Worm (Caenorhabditis elegans) whole organism, late embryonic: ENCODE measurements around the gene alh-1.

Experiments used
- C08G9.2 ChIP-seq: sonication (generic microtip); optimal IDR thresholded peaks from 2 replicates; lab custom pipeline; 2016; ENCODE audit warnings: mild to moderate bottlenecking, missing genetic modification characterization, moderate library complexity, missing compliant biosample characterization
- K02D7.2 ChIP-seq: sonication (generic microtip); optimal IDR thresholded peaks from 2 replicates; lab custom pipeline; 2017; ENCODE audit warnings: mild to moderate bottlenecking, missing genetic modification characterization, missing compliant biosample characterization
- Y22D7AL.16 ChIP-seq: sonication (generic microtip); optimal IDR thresholded peaks from 2 replicates; lab custom pipeline; 2016; ENCODE audit warnings: missing genetic modification characterization, missing compliant biosample characterization
- ahr-1 ChIP-seq: sonication (generic microtip); optimal IDR thresholded peaks from 2 replicates; lab custom pipeline; 2016; ENCODE audit warnings: missing genetic modification characterization, missing compliant biosample characterization
- ceh-19 ChIP-seq: fragments of 200-800 bp; sonication (Bioruptor generic); optimal IDR thresholded peaks from 2 replicates; lab custom pipeline; 2018; ENCODE audit warnings: mild to moderate bottlenecking, missing genetic modification characterization, missing compliant biosample characterization
- ceh-2 ChIP-seq: sonication (generic microtip); optimal IDR thresholded peaks from 2 replicates; lab custom pipeline; 2016; ENCODE audit warnings: missing genotype, missing genetic modification characterization, missing compliant biosample characterization
- ceh-22 ChIP-seq: sonication (generic microtip); optimal IDR thresholded peaks from 2 replicates; lab custom pipeline; 2017; ENCODE audit warnings: missing biosample characterization, missing genetic modification characterization
- ceh-30 ChIP-seq: fragments of 150-350 bp; optimal IDR thresholded peaks from 2 replicates; lab custom pipeline; 2014; ENCODE audit warnings: missing biosample characterization, missing genetic modification characterization
- ceh-31 ChIP-seq: sonication (generic microtip); optimal IDR thresholded peaks from 2 replicates; lab custom pipeline; 2016; ENCODE audit warnings: missing genetic modification characterization, missing compliant biosample characterization
- dmd-4 ChIP-seq: sonication (generic microtip); optimal IDR thresholded peaks from 2 replicates; lab custom pipeline; 2016; ENCODE audit warnings: borderline replicate concordance, missing genetic modification characterization, missing compliant biosample characterization
- dve-1 ChIP-seq: sonication (generic microtip); optimal IDR thresholded peaks from 2 replicates; lab custom pipeline; 2017; ENCODE audit warnings: antibody characterized with exemption, mild to moderate bottlenecking, missing genetic modification characterization, missing compliant biosample characterization
- elt-2 ChIP-seq: sonication (generic microtip); optimal IDR thresholded peaks from 2 replicates; lab custom pipeline; 2016; ENCODE audit warnings: missing genetic modification reagents, missing genetic modification characterization, missing compliant biosample characterization
- elt-4 ChIP-seq: sonication (generic microtip); optimal IDR thresholded peaks from 2 replicates; lab custom pipeline; 2016; ENCODE audit warnings: missing genetic modification characterization, missing compliant biosample characterization
- ets-4 ChIP-seq: sonication (generic microtip); optimal IDR thresholded peaks from 2 replicates; lab custom pipeline; 2016; ENCODE audit warnings: missing genetic modification characterization, missing compliant biosample characterization
- eyg-1 ChIP-seq: sonication (generic microtip); optimal IDR thresholded peaks from 2 replicates; lab custom pipeline; 2016; ENCODE audit warnings: missing genotype, missing genetic modification characterization, missing compliant biosample characterization
- fax-1 ChIP-seq: sonication (generic microtip); optimal IDR thresholded peaks from 2 replicates; lab custom pipeline; 2016; ENCODE audit warnings: missing genotype, missing genetic modification characterization, missing compliant biosample characterization
- fkh-10 ChIP-seq: fragments of 150-350 bp; optimal IDR thresholded peaks from 2 replicates; lab custom pipeline; 2014; ENCODE audit warnings: missing biosample characterization, missing genetic modification reagents, missing genetic modification characterization
- fkh-6 ChIP-seq: sonication (generic microtip); optimal IDR thresholded peaks from 2 replicates; lab custom pipeline; 2016; ENCODE audit warnings: missing genetic modification characterization, missing compliant biosample characterization
- gmeb-2 ChIP-seq: sonication (generic microtip); optimal IDR thresholded peaks from 2 replicates; lab custom pipeline; 2016; ENCODE audit warnings: missing genetic modification characterization, inconsistent platforms, missing compliant biosample characterization
- hlh-13 ChIP-seq: fragments of 200-800 bp; sonication (Bioruptor generic); optimal IDR thresholded peaks from 2 replicates; lab custom pipeline; 2018; ENCODE audit warnings: mild to moderate bottlenecking, missing genetic modification characterization, missing compliant biosample characterization
- hlh-30 ChIP-seq: sonication (generic microtip); optimal IDR thresholded peaks from 2 replicates; lab custom pipeline; 2017; ENCODE audit warnings: antibody characterized with exemption, missing genetic modification characterization, missing compliant biosample characterization; ENCODE audit not compliant: insufficient read depth
- hlh-6 ChIP-seq: sonication (generic microtip); optimal IDR thresholded peaks from 2 replicates; lab custom pipeline; 2016; ENCODE audit warnings: missing genotype, missing genetic modification characterization, missing compliant biosample characterization
- lim-6 ChIP-seq: sonication (generic microtip); optimal IDR thresholded peaks from 2 replicates; lab custom pipeline; 2016; ENCODE audit warnings: missing genetic modification characterization, missing compliant biosample characterization
- lin-11 ChIP-seq: fragments of 200-800 bp; sonication (Bioruptor generic); optimal IDR thresholded peaks from 2 replicates; lab custom pipeline; 2018; ENCODE audit warnings: mild to moderate bottlenecking, missing genetic modification characterization, missing compliant biosample characterization
- madf-2 ChIP-seq: sonication (generic microtip); optimal IDR thresholded peaks from 2 replicates; lab custom pipeline; 2017; ENCODE audit warnings: missing genetic modification characterization, missing compliant biosample characterization
- mec-3 ChIP-seq: sonication (generic microtip); optimal IDR thresholded peaks from 2 replicates; lab custom pipeline; 2016; ENCODE audit warnings: borderline replicate concordance, missing genetic modification characterization, missing compliant biosample characterization
- nfya-1 ChIP-seq: sonication (generic microtip); optimal IDR thresholded peaks from 2 replicates; lab custom pipeline; 2017; ENCODE audit warnings: missing genetic modification characterization, mild to moderate bottlenecking, missing compliant biosample characterization, antibody characterized with exemption, moderate library complexity
- nhr-11 ChIP-seq: fragments of 150-350 bp; optimal IDR thresholded peaks from 2 replicates; lab custom pipeline; 2014; ENCODE audit warnings: missing biosample characterization, missing genetic modification characterization
- nhr-232 ChIP-seq: sonication (generic microtip); optimal IDR thresholded peaks from 2 replicates; lab custom pipeline; 2016; ENCODE audit warnings: missing genetic modification characterization, missing compliant biosample characterization
- npax-4 ChIP-seq: sonication (generic microtip); optimal IDR thresholded peaks from 2 replicates; lab custom pipeline; 2016; ENCODE audit warnings: missing genetic modification characterization, missing compliant biosample characterization
- odd-2 ChIP-seq: sonication (generic microtip); optimal IDR thresholded peaks from 2 replicates; lab custom pipeline; 2017; ENCODE audit warnings: antibody characterized with exemption, mild to moderate bottlenecking, missing genetic modification characterization, missing compliant biosample characterization
- pag-3 ChIP-seq: sonication (generic microtip); optimal IDR thresholded peaks from 2 replicates; lab custom pipeline; 2016; ENCODE audit warnings: missing compliant biosample characterization, missing genetic modification characterization, borderline replicate concordance
- pha-4 ChIP-seq: fragments of 150-350 bp; optimal IDR thresholded peaks from 2 replicates; lab custom pipeline; 2018; ENCODE audit warnings: missing biosample characterization, missing genetic modification reagents, missing genetic modification characterization
- pros-1 ChIP-seq: fragments of 150-350 bp; optimal IDR thresholded peaks from 2 replicates; lab custom pipeline; 2014; ENCODE audit warnings: missing biosample characterization, missing genetic modification reagents, missing genetic modification characterization
- ref-2 ChIP-seq: sonication (generic microtip); optimal IDR thresholded peaks from 2 replicates; lab custom pipeline; 2016; ENCODE audit warnings: missing genetic modification characterization, missing compliant biosample characterization
- rnt-1 ChIP-seq: sonication (generic microtip); optimal IDR thresholded peaks from 2 replicates; lab custom pipeline; 2016; ENCODE audit warnings: missing genetic modification characterization, missing compliant biosample characterization
- sox-2 ChIP-seq: fragments of 200-800 bp; sonication (Bioruptor generic); IDR thresholded peaks from 2 replicates; pipeline ENCODE4 v1.3.6; 2022; ENCODE audit warnings: missing genetic modification reagents, missing genetic modification characterization, missing compliant biosample characterization
- sox-4 ChIP-seq: sonication (generic microtip); optimal IDR thresholded peaks from 2 replicates; lab custom pipeline; 2017; ENCODE audit warnings: mild to moderate bottlenecking, missing genetic modification characterization, inconsistent platforms, missing compliant biosample characterization
- tbx-2 ChIP-seq: sonication (generic microtip); optimal IDR thresholded peaks from 2 replicates; lab custom pipeline; 2016; ENCODE audit warnings: missing genetic modification characterization, missing compliant biosample characterization
- tbx-7 ChIP-seq: sonication (generic microtip); optimal IDR thresholded peaks from 2 replicates; lab custom pipeline; 2016; ENCODE audit warnings: missing genotype, missing genetic modification characterization, missing compliant biosample characterization
- unc-42 ChIP-seq: sonication (generic microtip); optimal IDR thresholded peaks from 2 replicates; lab custom pipeline; 2016; ENCODE audit warnings: missing genotype, missing genetic modification characterization, missing compliant biosample characterization
- unc-86 ChIP-seq: sonication (generic microtip); optimal IDR thresholded peaks from 2 replicates; lab custom pipeline; 2016; ENCODE audit warnings: missing genetic modification characterization, missing compliant biosample characterization
- zip-5 ChIP-seq: sonication (generic microtip); optimal IDR thresholded peaks from 2 replicates; lab custom pipeline; 2016; ENCODE audit warnings: missing genetic modification characterization, missing compliant biosample characterization
- ztf-16 ChIP-seq: sonication (generic microtip); optimal IDR thresholded peaks from 2 replicates; lab custom pipeline; 2017; ENCODE audit warnings: missing genetic modification characterization, missing compliant biosample characterization

alh-1 gene

ce11 chrIII:5047175-5047574 lies 30.4 kb upstream of the alh-1 start, which contains the start of gene txbp-3:
Gene txbp-3 (minus strand): TSS chrIII:5047459.
- peak; percentile 85 for TF ChIP-seq unc-42
- TF ChIP-seq sox-4 (tag; lab: Kevin White, UChicago): no peak
- no peak for TF ChIP-seq ref-2 (tag; lab: Kevin White, UChicago)
- TF ChIP-seq fkh-6: no peak
- TF ChIP-seq eyg-1 (tag; lab: Kevin White, UChicago): no peak
- no peak for TF ChIP-seq ceh-19 (GFP tag; lab: Kevin White, UChicago)
- TF ChIP-seq C08G9.2: no peak
- TF ChIP-seq gmeb-2 (tag; lab: Kevin White, UChicago): no peak
- TF ChIP-seq pag-3: no peak
- TF ChIP-seq lim-6 (tag; lab: Kevin White, UChicago): no peak
- no peak for TF ChIP-seq ceh-30 (tag; lab: Kevin White, UChicago)
- TF ChIP-seq fkh-10: no peak
- no peak for TF ChIP-seq madf-2
- TF ChIP-seq lin-11: no peak
- TF ChIP-seq fax-1: no peak
- no peak for TF ChIP-seq tbx-2 (tag; lab: Kevin White, UChicago)
- TF ChIP-seq unc-86 (tag; lab: Kevin White, UChicago): no peak
- no peak for TF ChIP-seq ceh-2 (tag; lab: Kevin White, UChicago)
- TF ChIP-seq nfya-1 (tag; lab: Kevin White, UChicago): peak; percentile 30
- TF ChIP-seq tbx-7: no peak
- no peak for TF ChIP-seq nhr-11 (tag; lab: Kevin White, UChicago)
- no peak for TF ChIP-seq pha-4 (tag; lab: Kevin White, UChicago)
- TF ChIP-seq K02D7.2 (tag; lab: Kevin White, UChicago): no peak
- 0 out of 2 replicates have a peak, but pooled peaks have one; percentile 18 for TF ChIP-seq sox-2 (GFP tag; lab: Robert Waterston, UW)
- no peak for TF ChIP-seq dmd-4 (tag; lab: Kevin White, UChicago)
- TF ChIP-seq dve-1: no peak
- no peak for TF ChIP-seq mec-3 (tag; lab: Kevin White, UChicago)
- peak; percentile 58 for TF ChIP-seq elt-2 (tag; lab: Kevin White, UChicago)
- peak; percentile 71 for TF ChIP-seq ets-4 (tag; lab: Kevin White, UChicago)
- no peak for TF ChIP-seq pros-1 (tag; lab: Kevin White, UChicago)
- TF ChIP-seq nhr-232: no peak
- TF ChIP-seq zip-5 (tag; lab: Kevin White, UChicago): no peak
- no peak for TF ChIP-seq rnt-1 (tag; lab: Kevin White, UChicago)
- no peak for TF ChIP-seq npax-4 (tag; lab: Kevin White, UChicago)
- peak; percentile 45 for TF ChIP-seq hlh-30 (tag; lab: Kevin White, UChicago)
- TF ChIP-seq hlh-13 (GFP tag; lab: Kevin White, UChicago): no peak
- TF ChIP-seq ceh-31 (tag; lab: Kevin White, UChicago): peak; percentile 58
- no peak for TF ChIP-seq ztf-16
- TF ChIP-seq, all 69 proteins: peak for 7

ce11 chrIII:5047740-5048139 lies 29.8 kb upstream of the alh-1 start, which contains the start of gene C45G9.5:
Gene C45G9.5 (plus strand): TSS chrIII:5048117.
- TF ChIP-seq K02D7.2 (tag; lab: Kevin White, UChicago) (no peak), hlh-6 (tag; lab: Kevin White, UChicago) (no peak), ahr-1 (tag; lab: Kevin White, UChicago) (no peak), elt-4 (tag; lab: Kevin White, UChicago) (no peak), odd-2 (no peak), ceh-22 (tag; lab: Kevin White, UChicago) (no peak), hlh-13 (GFP tag; lab: Kevin White, UChicago) (no peak), Y22D7AL.16 (tag; lab: Kevin White, UChicago) (no peak)
